Fruit fly (Drosophila melanogaster) whole organism, embryonic: ENCODE data around the gene Sf3b3.
A peak's percentile ranks its signal among the peaks of the same experiment; 100 is the strongest.

Experiments
- Asciz ChIP-seq: fragments of 200-800 bp; sonication (Bioruptor generic); optimal IDR thresholded peaks from 2 replicates; lab custom pipeline; 2017; ENCODE audit warnings: missing biosample characterization, mild to moderate bottlenecking, missing genetic modification characterization, missing genetic modification reagents
- Awh ChIP-seq: fragments of 200-800 bp; sonication (Bioruptor generic); IDR thresholded peaks from 2 replicates; pipeline ENCODE4, ENCODE4 v1.3.6; 2022; ENCODE audit warnings: missing biosample characterization, missing genetic modification characterization
- CG11560 ChIP-seq: fragments of 200-800 bp; sonication (Bioruptor generic); IDR thresholded peaks from 3 replicates; pipeline ENCODE4 v1.3.6; 2022; ENCODE audit warnings: missing biosample characterization, missing genetic modification characterization
- CG12219 ChIP-seq: fragments of 200-800 bp; sonication (Bioruptor generic); optimal IDR thresholded peaks from 3 replicates; lab custom pipeline; 2018; ENCODE audit warnings: missing biosample characterization, mild to moderate bottlenecking, missing genetic modification characterization
- CG12769 ChIP-seq: fragments of 200-800 bp; sonication (Bioruptor generic); optimal IDR thresholded peaks from 2 replicates; lab custom pipeline; 2019; ENCODE audit warnings: missing biosample characterization, mild to moderate bottlenecking, missing genetic modification characterization, moderate library complexity
- CG14710 ChIP-seq: fragments of 200-800 bp; sonication (Bioruptor generic); optimal IDR thresholded peaks from 3 replicates; lab custom pipeline; 2019; ENCODE audit warnings: missing biosample characterization, mild to moderate bottlenecking, missing genetic modification characterization, moderate library complexity
- CG17359 ChIP-seq: fragments of 200-800 bp; sonication (Bioruptor generic); optimal IDR thresholded peaks from 3 replicates; lab custom pipeline; 2018; ENCODE audit warnings: missing biosample characterization, mild to moderate bottlenecking, missing genetic modification characterization, moderate library complexity
- CG17802 ChIP-seq: fragments of 200-800 bp; sonication (Bioruptor generic); optimal IDR thresholded peaks from 2 replicates; lab custom pipeline; 2018; ENCODE audit warnings: missing biosample characterization, mild to moderate bottlenecking, missing genetic modification characterization, moderate library complexity
- CG17829 ChIP-seq: fragments of 200-800 bp; optimal IDR thresholded peaks from 2 replicates; lab custom pipeline; 2019; ENCODE audit warnings: missing biosample characterization, mild to moderate bottlenecking, missing genetic modification characterization, moderate library complexity
- CG2712 ChIP-seq: fragments of 200-800 bp; optimal IDR thresholded peaks from 3 replicates; lab custom pipeline; 2019; ENCODE audit warnings: missing biosample characterization, mild to moderate bottlenecking, missing genetic modification characterization, moderate library complexity
- CG32767 ChIP-seq: fragments of 200-800 bp; sonication (Bioruptor generic); IDR thresholded peaks from 2 replicates; pipeline ENCODE4 v1.3.6; 2022; ENCODE audit warnings: missing biosample characterization, missing genetic modification characterization
- CG33213 ChIP-seq: fragments of 200-800 bp; sonication (Bioruptor generic); optimal IDR thresholded peaks from 3 replicates; lab custom pipeline; 2016; ENCODE audit warnings: missing biosample characterization, missing genetic modification characterization
- CG4424 ChIP-seq: fragments of 200-800 bp; sonication (Bioruptor generic); optimal IDR thresholded peaks from 3 replicates; lab custom pipeline; 2016; ENCODE audit warnings: missing biosample characterization, missing genetic modification characterization
- CG4820 ChIP-seq: fragments of 200-800 bp; sonication (Bioruptor generic); optimal IDR thresholded peaks from 3 replicates; lab custom pipeline; 2016; ENCODE audit warnings: missing biosample characterization, missing genetic modification characterization
- CG7963 ChIP-seq: fragments of 200-800 bp; sonication (Bioruptor generic); IDR thresholded peaks from 3 replicates; pipeline ENCODE4 v1.3.6; 2022; ENCODE audit warnings: missing biosample characterization, missing genetic modification characterization; ENCODE audit not compliant: partially characterized antibody
- CG8359 ChIP-seq: fragments of 200-800 bp; sonication (Bioruptor generic); optimal IDR thresholded peaks from 2 replicates; lab custom pipeline; 2017; ENCODE audit warnings: missing biosample characterization, mild to moderate bottlenecking, missing genetic modification characterization, borderline replicate concordance
- CG8388 ChIP-seq: fragments of 200-800 bp; sonication (Bioruptor generic); optimal IDR thresholded peaks from 2 replicates; lab custom pipeline; 2019; ENCODE audit warnings: missing biosample characterization, mild to moderate bottlenecking, missing genetic modification characterization, moderate library complexity
- Chrac-16 ChIP-seq: fragments of 200-800 bp; sonication (Bioruptor generic); optimal IDR thresholded peaks from 3 replicates; lab custom pipeline; 2016; ENCODE audit warnings: missing biosample characterization, missing genetic modification characterization
- CoRest ChIP-seq: fragments of 200-800 bp; sonication (Bioruptor generic); optimal IDR thresholded peaks from 3 replicates; lab custom pipeline; 2018; ENCODE audit warnings: missing biosample characterization, mild to moderate bottlenecking, missing genetic modification characterization, moderate library complexity
- D19A ChIP-seq: fragments of 200-800 bp; optimal IDR thresholded peaks from 3 replicates; lab custom pipeline; 2019; ENCODE audit warnings: missing biosample characterization, mild to moderate bottlenecking, missing genetic modification characterization, moderate library complexity
- Drgx ChIP-seq: fragments of 200-800 bp; sonication (Bioruptor generic); IDR thresholded peaks from 2 replicates; pipeline ENCODE4 v1.3.6; 2022; ENCODE audit warnings: missing biosample characterization, missing genetic modification characterization
- E2f2 ChIP-seq: fragments of 200-800 bp; sonication (Bioruptor generic); IDR thresholded peaks from 2 replicates; pipeline ENCODE4 v1.3.6; 2022; ENCODE audit warnings: missing biosample characterization, missing genetic modification characterization
- Fer1 ChIP-seq: fragments of 200-800 bp; sonication (Bioruptor generic); optimal IDR thresholded peaks from 2 replicates; lab custom pipeline; 2017; ENCODE audit warnings: missing biosample characterization, mild to moderate bottlenecking, missing genetic modification characterization
- Gug ChIP-seq: fragments of 200-800 bp; sonication (Bioruptor generic); IDR thresholded peaks from 4 replicates; pipeline ENCODE4 v1.3.6; 2022; ENCODE audit warnings: missing biosample characterization, missing genetic modification characterization
- Hmx ChIP-seq: fragments of 200-800 bp; sonication (Bioruptor generic); optimal IDR thresholded peaks from 2 replicates; lab custom pipeline; 2016; ENCODE audit warnings: missing biosample characterization, missing genetic modification characterization
- Med ChIP-seq: fragments of 200-800 bp; sonication (Bioruptor generic); peaks from one replicate; lab custom pipeline; 2016; ENCODE audit warnings: missing biosample characterization, missing genetic modification characterization, mild to moderate bottlenecking, inconsistent platforms, moderate library complexity
- Neu2 ChIP-seq: fragments of 200-800 bp; sonication (Bioruptor generic); optimal IDR thresholded peaks from 3 replicates; lab custom pipeline; 2016; ENCODE audit warnings: missing biosample characterization, missing genetic modification characterization, borderline replicate concordance
- Six4 ChIP-seq: fragments of 200-800 bp; sonication (Bioruptor generic); optimal IDR thresholded peaks from 2 replicates; lab custom pipeline; 2016; ENCODE audit warnings: missing biosample characterization, missing genetic modification characterization
- Sox102F ChIP-seq: fragments of 200-800 bp; sonication (Bioruptor generic); optimal IDR thresholded peaks from 2 replicates; lab custom pipeline; 2018; ENCODE audit warnings: missing biosample characterization, mild to moderate bottlenecking, missing genetic modification characterization, moderate library complexity
- az2 ChIP-seq: fragments of 200-800 bp; sonication (Bioruptor generic); optimal IDR thresholded peaks from 3 replicates; lab custom pipeline; 2016; ENCODE audit warnings: missing biosample characterization, missing genetic modification characterization
- br ChIP-seq: fragments of >200 bp; optimal IDR thresholded peaks from 2 replicates; lab custom pipeline; 2017
- chn ChIP-seq: fragments of 200-800 bp; sonication (Bioruptor generic); optimal IDR thresholded peaks from 2 replicates; lab custom pipeline; 2016; ENCODE audit warnings: missing biosample characterization, missing genetic modification characterization
- cwo ChIP-seq: fragments of 200-800 bp; sonication (Bioruptor generic); optimal IDR thresholded peaks from 3 replicates; lab custom pipeline; 2017; ENCODE audit warnings: missing biosample characterization, missing genetic modification characterization, mild to moderate bottlenecking, moderate library complexity, missing genetic modification reagents
- dmrt11E ChIP-seq: fragments of 200-800 bp; sonication (Bioruptor generic); optimal IDR thresholded peaks from 3 replicates; lab custom pipeline; 2018; ENCODE audit warnings: missing biosample characterization, mild to moderate bottlenecking, missing genetic modification characterization, moderate library complexity
- esg ChIP-seq: fragments of 200-800 bp; sonication (Bioruptor generic); conservative IDR thresholded peaks from 2 replicates; pipeline ENCODE4 v1.3.6; 2022; ENCODE audit warnings: missing biosample characterization, missing genetic modification characterization
- ftz-f1 ChIP-seq: fragments of 200-800 bp; sonication (Bioruptor generic); optimal IDR thresholded peaks from 2 replicates; lab custom pipeline; 2016; ENCODE audit warnings: missing biosample characterization, missing genetic modification characterization
- gsb-n ChIP-seq: fragments of 200-800 bp; sonication (Bioruptor generic); optimal IDR thresholded peaks from 3 replicates; lab custom pipeline; 2018; ENCODE audit warnings: missing biosample characterization, mild to moderate bottlenecking, missing genetic modification characterization
- hkb ChIP-seq, 2 experiments: fragments of 200-800 bp in 1 of 2; fragments of >200 bp in 1 of 2; sonication (Bioruptor generic) in 1 of 2; IDR thresholded peaks in 1 of 2; optimal IDR thresholded peaks in 1 of 2; 2 replicates each; pipeline versions ENCODE4 v1.3.6 to Lab custom; 2017 to 2022; ENCODE audit warnings: missing biosample characterization in 1 of 2, missing genetic modification characterization in 1 of 2
- hth ChIP-seq: fragments of >200 bp; optimal IDR thresholded peaks from 2 replicates; lab custom pipeline; 2017; ENCODE audit warnings: inconsistent platforms
- lbe ChIP-seq: fragments of 200-800 bp; sonication (Bioruptor generic); optimal IDR thresholded peaks from 2 replicates; lab custom pipeline; 2016; ENCODE audit warnings: missing biosample characterization, mild to moderate bottlenecking, missing genetic modification characterization
- lov ChIP-seq, 2 experiments: fragments of 200-800 bp in 1 of 2; fragments of >200 bp in 1 of 2; sonication (Bioruptor generic) in 1 of 2; IDR thresholded peaks in 1 of 2; optimal IDR thresholded peaks in 1 of 2; 2 replicates in 1 of 2; 3 replicates in 1 of 2; pipeline versions ENCODE4 v1.3.6 to Lab custom; 2017 to 2022; ENCODE audit warnings: missing biosample characterization in 1 of 2, missing genetic modification characterization in 1 of 2
- nom ChIP-seq: fragments of 200-800 bp; sonication (Bioruptor generic); optimal IDR thresholded peaks from 2 replicates; lab custom pipeline; 2017; ENCODE audit warnings: missing biosample characterization, missing genetic modification characterization, mild to moderate bottlenecking, moderate library complexity, missing genetic modification reagents
- phol ChIP-seq: fragments of 200-800 bp; sonication (Bioruptor generic); optimal IDR thresholded peaks from 3 replicates; lab custom pipeline; 2018; ENCODE audit warnings: missing biosample characterization, mild to moderate bottlenecking, missing genetic modification characterization, moderate library complexity
- prd ChIP-seq, 3 experiments: fragments of >200 bp in 2 of 3; fragments of 200-800 bp in 1 of 3; sonication (Bioruptor generic) in 1 of 3; optimal IDR thresholded peaks in 2 of 3; IDR thresholded peaks in 1 of 3; 2 replicates in 2 of 3; 3 replicates in 1 of 3; pipeline versions ENCODE4 v1.3.6 to Lab custom; 2017 to 2022; ENCODE audit warnings: missing biosample characterization in 1 of 3, missing genetic modification characterization in 1 of 3
- so ChIP-seq: fragments of 200-800 bp; sonication (Bioruptor generic); IDR thresholded peaks from 3 replicates; pipeline ENCODE4 v1.3.6; 2022; ENCODE audit warnings: missing biosample characterization, missing genetic modification characterization
- tap ChIP-seq: fragments of 200-800 bp; optimal IDR thresholded peaks from 3 replicates; lab custom pipeline; 2019; ENCODE audit warnings: missing biosample characterization, mild to moderate bottlenecking, missing genetic modification characterization, moderate library complexity
- trem ChIP-seq: fragments of 200-800 bp; optimal IDR thresholded peaks from 3 replicates; lab custom pipeline; 2019; ENCODE audit warnings: missing biosample characterization, mild to moderate bottlenecking, missing genetic modification characterization, moderate library complexity
- vvl ChIP-seq: fragments of 200-800 bp; sonication (Bioruptor generic); IDR thresholded peaks from 2 replicates; pipeline ENCODE4 v1.3.6; 2022; ENCODE audit warnings: missing biosample characterization, missing genetic modification characterization

The Sf3b3 gene

dm6 chr3L:801860-802462 is 31.2 kb downstream of the Sf3b3 start (continued):
- no peak for TF ChIP-seq Neu2
- TF ChIP-seq Med (GFP tag; lab: Kevin White, UChicago): peak; percentile 80
- TF ChIP-seq trem (tag; lab: Kevin White, UChicago): no peak
- TF ChIP-seq Chrac-16: no peak
- no peak for TF ChIP-seq hkb (optimal IDR thresholded peaks at IDR 0.05; lab: Kevin White, UChicago)
- TF ChIP-seq hkb (GFP tag; IDR thresholded peaks at IDR 0.05; lab: Robert Waterston, UW): no peak
- no peak for TF ChIP-seq ftz-f1 (GFP tag; lab: Kevin White, UChicago)
- TF ChIP-seq CG17829 (tag; lab: Kevin White, UChicago): no peak
- no peak for TF ChIP-seq CG11560
- no peak for TF ChIP-seq CG8359 (GFP tag; lab: Kevin White, UChicago)
- no peak for TF ChIP-seq Six4 (GFP tag; lab: Kevin White, UChicago)
- TF ChIP-seq CG14710 (tag; lab: Kevin White, UChicago): peak; percentile 0
- no peak for TF ChIP-seq Asciz
- TF ChIP-seq nom (GFP tag; lab: Kevin White, UChicago): peak; percentile 3
- peak; percentile 17 for TF ChIP-seq CG4820
- 0 out of 2 replicates have a peak, but pooled peaks have one; percentile 12 for TF ChIP-seq esg (GFP tag; lab: Robert Waterston, UW)
- no peak for TF ChIP-seq gsb-n (tag; lab: Kevin White, UChicago)
- no peak for TF ChIP-seq hth (lab: Kevin White, UChicago)
- TF ChIP-seq Sox102F (GFP tag; lab: Kevin White, UChicago): peak; percentile 35
- TF ChIP-seq az2 (GFP tag; lab: Kevin White, UChicago): peak; percentile 8
- TF ChIP-seq CG33213 (GFP tag; lab: Kevin White, UChicago): no peak
- TF ChIP-seq CG2712 (tag; lab: Kevin White, UChicago): peak; percentile 5
- TF ChIP-seq prd (optimal IDR thresholded peaks at IDR 0.05; lab: Kevin White, UChicago): no peak
- TF ChIP-seq prd (GFP tag; IDR thresholded peaks at IDR 0.05; lab: Robert Waterston, UW): 0 out of 3 replicates have a peak, but pooled peaks have one; percentile 13
- no peak for TF ChIP-seq Gug
- peak; percentile 50 for TF ChIP-seq lbe
- TF ChIP-seq CoRest (tag; lab: Kevin White, UChicago): peak; percentile 6
- peak; percentile 13 for TF ChIP-seq CG17802 (tag; lab: Kevin White, UChicago)
- TF ChIP-seq CG12769 (tag; lab: Kevin White, UChicago): peak; percentile 2
- no peak for TF ChIP-seq Fer1 (GFP tag; lab: Kevin White, UChicago)
- no peak for TF ChIP-seq br (lab: Kevin White, UChicago)
- no peak for TF ChIP-seq CG7963 (GFP tag; lab: Robert Waterston, UW)
- TF ChIP-seq so (GFP tag; lab: Robert Waterston, UW): no peak
- no peak for TF ChIP-seq Hmx (GFP tag; lab: Kevin White, UChicago)
- TF ChIP-seq vvl (GFP tag; lab: Robert Waterston, UW): peak; percentile 53
- TF ChIP-seq lov (optimal IDR thresholded peaks at IDR 0.05; lab: Kevin White, UChicago): no peak
- no peak for TF ChIP-seq lov (GFP tag; IDR thresholded peaks at IDR 0.05; lab: Robert Waterston, UW)
- peak; percentile 24 for TF ChIP-seq chn
- no peak for TF ChIP-seq Awh (GFP tag; lab: Robert Waterston, UW)
- TF ChIP-seq cwo (GFP tag; lab: Kevin White, UChicago): no peak
- TF ChIP-seq CG8388 (GFP tag; lab: Kevin White, UChicago): no peak
- peak; percentile 3 for TF ChIP-seq CG12219 (GFP tag; lab: Kevin White, UChicago)
- TF ChIP-seq dmrt11E (tag; lab: Kevin White, UChicago): peak; percentile 46
- TF ChIP-seq tap (tag; lab: Kevin White, UChicago): peak; percentile 54
- peak; percentile 64 for TF ChIP-seq Drgx (GFP tag; lab: Robert Waterston, UW)
- TF ChIP-seq CG17359 (tag; lab: Kevin White, UChicago): peak; percentile 50
- 0 out of 2 replicates have a peak, but pooled peaks have one; percentile 36 for TF ChIP-seq CG32767
- peak; percentile 15 for TF ChIP-seq CG4424 (GFP tag; lab: Kevin White, UChicago)
- TF ChIP-seq phol (tag; lab: Kevin White, UChicago): peak; percentile 31
- TF ChIP-seq E2f2 (GFP tag; lab: Robert Waterston, UW): peak; percentile 10; the same call in 1 of the 2 replicates
- no peak for TF ChIP-seq D19A
